Fruit fly (Drosophila melanogaster): ENCODE data around the gene mRpL13.

- no peak for TF ChIP-seq CG14711 (tag; optimal IDR thresholded peaks at IDR 0.05)
- TF ChIP-seq kay (GFP tag; ENCODE audit: borderline replicate concordance): no peak
- no peak for TF ChIP-seq Clk (GFP tag; optimal IDR thresholded peaks at IDR 0.05)
- no peak for TF ChIP-seq tj (GFP tag; optimal IDR thresholded peaks at IDR 0.05)
- no peak for TF ChIP-seq toe (GFP tag; optimal IDR thresholded peaks at IDR 0.05)
- TF ChIP-seq CG11617 (GFP tag; optimal IDR thresholded peaks at IDR 0.05): no peak
- TF ChIP-seq ovo (GFP tag; optimal IDR thresholded peaks at IDR 0.05): no peak
- TF ChIP-seq CG1620 (GFP tag; optimal IDR thresholded peaks at IDR 0.05): no peak
- no peak for TF ChIP-seq cic (GFP tag; optimal IDR thresholded peaks at IDR 0.05)
- no peak for TF ChIP-seq cnc (optimal IDR thresholded peaks at IDR 0.05)
- TF ChIP-seq CG7045 (GFP tag; optimal IDR thresholded peaks at IDR 0.05): no peak
- no peak for TF ChIP-seq CG12768 (GFP tag; optimal IDR thresholded peaks at IDR 0.05)
Measured at dm6 chr2L:18841210-18841609, 17.8 kb downstream of the mRpL13 start, which contains the start of gene CG31752.

Measured in whole organism, adult.